Fruit fly (Drosophila melanogaster) whole organism, embryonic: ENCODE results near the gene Sgsh.

Experiments
- Atf3 ChIP-seq: fragments of 200-800 bp; sonication (Bioruptor generic); optimal IDR thresholded peaks from 3 replicates; lab custom pipeline; 2016; ENCODE audit warnings: missing biosample characterization, missing genetic modification characterization
- Bteb2 ChIP-seq: fragments of 200-800 bp; sonication (Bioruptor generic); optimal IDR thresholded peaks from 2 replicates; lab custom pipeline; 2016; ENCODE audit warnings: missing biosample characterization, missing genetic modification characterization
- CG11504 ChIP-seq: fragments of 200-800 bp; sonication (Bioruptor generic); optimal IDR thresholded peaks from 3 replicates; lab custom pipeline; 2019; ENCODE audit warnings: missing biosample characterization, mild to moderate bottlenecking, missing genetic modification characterization, moderate library complexity
- CG13424 ChIP-seq: fragments of 200-800 bp; sonication (Bioruptor generic); optimal IDR thresholded peaks from 2 replicates; lab custom pipeline; 2019; ENCODE audit warnings: missing biosample characterization, mild to moderate bottlenecking, missing genetic modification characterization, moderate library complexity
- CG13624 ChIP-seq: fragments of 200-800 bp; sonication (Bioruptor generic); optimal IDR thresholded peaks from 2 replicates; lab custom pipeline; 2016; ENCODE audit warnings: missing biosample characterization, missing genetic modification characterization
- CG13894 ChIP-seq: fragments of 200-800 bp; sonication (Bioruptor generic); optimal IDR thresholded peaks from 3 replicates; lab custom pipeline; 2018; ENCODE audit warnings: missing biosample characterization, mild to moderate bottlenecking, missing genetic modification characterization, moderate library complexity
- CG14710 ChIP-seq: fragments of 200-800 bp; sonication (Bioruptor generic); optimal IDR thresholded peaks from 3 replicates; lab custom pipeline; 2019; ENCODE audit warnings: missing biosample characterization, mild to moderate bottlenecking, missing genetic modification characterization, moderate library complexity
- CG15696 ChIP-seq: fragments of 200-800 bp; sonication (Bioruptor generic); optimal IDR thresholded peaks from 2 replicates; lab custom pipeline; 2019; ENCODE audit warnings: missing biosample characterization, mild to moderate bottlenecking, missing genetic modification characterization, moderate library complexity
- CG1647 ChIP-seq: fragments of 200-800 bp; sonication (Bioruptor generic); optimal IDR thresholded peaks from 3 replicates; lab custom pipeline; 2016; ENCODE audit warnings: missing biosample characterization, missing genetic modification characterization
- CG16813 ChIP-seq: fragments of 200-800 bp; sonication (Bioruptor generic); IDR thresholded peaks from 3 replicates; pipeline ENCODE4 v1.3.6; 2022; ENCODE audit warnings: missing biosample characterization, missing genetic modification characterization; ENCODE audit not compliant: partially characterized antibody
- CG17385 ChIP-seq: fragments of 200-800 bp; sonication (Bioruptor generic); optimal IDR thresholded peaks from 3 replicates; lab custom pipeline; 2018; ENCODE audit warnings: missing biosample characterization, mild to moderate bottlenecking, missing genetic modification characterization
- CG4424 ChIP-seq: fragments of 200-800 bp; sonication (Bioruptor generic); optimal IDR thresholded peaks from 3 replicates; lab custom pipeline; 2016; ENCODE audit warnings: missing biosample characterization, missing genetic modification characterization
- CG6175 ChIP-seq: fragments of 200-800 bp; sonication (Bioruptor generic); IDR thresholded peaks from 3 replicates; pipeline ENCODE4 v1.3.6; 2022; ENCODE audit warnings: missing biosample characterization, missing genetic modification characterization
- CG6254 ChIP-seq: fragments of 200-800 bp; sonication (Bioruptor generic); optimal IDR thresholded peaks from 3 replicates; lab custom pipeline; 2017; ENCODE audit warnings: mild to moderate bottlenecking, missing biosample characterization, missing genetic modification reagents, missing genetic modification characterization
- CG7987 ChIP-seq: fragments of 200-800 bp; sonication (Bioruptor generic); optimal IDR thresholded peaks from 2 replicates; lab custom pipeline; 2018; ENCODE audit warnings: missing biosample characterization, mild to moderate bottlenecking, missing genetic modification characterization, moderate library complexity
- CG9817 ChIP-seq: fragments of 200-800 bp; sonication (Bioruptor generic); optimal IDR thresholded peaks from 2 replicates; lab custom pipeline; 2018; ENCODE audit warnings: missing biosample characterization, mild to moderate bottlenecking, missing genetic modification characterization, moderate library complexity
- E2f2 ChIP-seq: fragments of 200-800 bp; sonication (Bioruptor generic); IDR thresholded peaks from 2 replicates; pipeline ENCODE4 v1.3.6; 2022; ENCODE audit warnings: missing biosample characterization, missing genetic modification characterization
- Fer2 ChIP-seq: fragments of 200-800 bp; sonication (Bioruptor generic); optimal IDR thresholded peaks from 2 replicates; lab custom pipeline; 2018; ENCODE audit warnings: missing biosample characterization, mild to moderate bottlenecking, missing genetic modification characterization, moderate library complexity
- Kr ChIP-seq: fragments of 200-800 bp; sonication (Bioruptor generic); optimal IDR thresholded peaks from 2 replicates; lab custom pipeline; 2017; ENCODE audit warnings: missing biosample characterization, mild to moderate bottlenecking, missing genetic modification characterization
- MBD-R2 ChIP-seq: fragments of 200-800 bp; sonication (Bioruptor generic); IDR thresholded peaks from 2 replicates; pipeline ENCODE4 v1.3.6; 2022; ENCODE audit warnings: missing biosample characterization, missing genetic modification characterization
- Med ChIP-seq: fragments of 200-800 bp; sonication (Bioruptor generic); peaks from one replicate; lab custom pipeline; 2016; ENCODE audit warnings: missing biosample characterization, missing genetic modification characterization, mild to moderate bottlenecking, inconsistent platforms, moderate library complexity
- Scr ChIP-seq: fragments of 200-800 bp; sonication (Bioruptor generic); IDR thresholded peaks from 2 replicates; pipeline ENCODE4 v1.3.6; 2022; ENCODE audit warnings: missing biosample characterization, missing genetic modification characterization; ENCODE audit not compliant: partially characterized antibody
- ab ChIP-seq: fragments of 200-800 bp; sonication (Bioruptor generic); optimal IDR thresholded peaks from 2 replicates; lab custom pipeline; 2016; ENCODE audit warnings: missing biosample characterization, missing genetic modification characterization
- ac ChIP-seq: fragments of 200-800 bp; sonication (Bioruptor generic); optimal IDR thresholded peaks from 3 replicates; lab custom pipeline; 2017; ENCODE audit warnings: missing biosample characterization, mild to moderate bottlenecking, missing genetic modification characterization
- amos ChIP-seq: fragments of 200-800 bp; sonication (Bioruptor generic); IDR thresholded peaks from 2 replicates; pipeline ENCODE4 v1.3.6; 2022; ENCODE audit warnings: missing biosample characterization, missing genetic modification characterization; ENCODE audit not compliant: partially characterized antibody
- aop ChIP-seq: fragments of 200-800 bp; sonication (Bioruptor generic); IDR thresholded peaks from 2 replicates; pipeline ENCODE4 v1.3.6; 2022; ENCODE audit warnings: missing biosample characterization, missing genetic modification characterization
- bigmax ChIP-seq: fragments of 200-800 bp; sonication (Bioruptor generic); optimal IDR thresholded peaks from 2 replicates; lab custom pipeline; 2018; ENCODE audit warnings: missing biosample characterization, mild to moderate bottlenecking, missing genetic modification characterization
- btn ChIP-seq: fragments of 200-800 bp; sonication (Bioruptor generic); optimal IDR thresholded peaks from 2 replicates; lab custom pipeline; 2016; ENCODE audit warnings: missing biosample characterization, missing genetic modification characterization
- cg ChIP-seq: fragments of 200-800 bp; sonication (Bioruptor generic); optimal IDR thresholded peaks from 3 replicates; lab custom pipeline; 2019; ENCODE audit warnings: missing biosample characterization, mild to moderate bottlenecking, missing genetic modification characterization, moderate library complexity
- ftz-f1 ChIP-seq: fragments of 200-800 bp; sonication (Bioruptor generic); optimal IDR thresholded peaks from 2 replicates; lab custom pipeline; 2016; ENCODE audit warnings: missing biosample characterization, missing genetic modification characterization
- gem ChIP-seq: fragments of 200-800 bp; sonication (Bioruptor generic); optimal IDR thresholded peaks from 2 replicates; lab custom pipeline; 2019; ENCODE audit warnings: missing biosample characterization, mild to moderate bottlenecking, missing genetic modification characterization, moderate library complexity
- grn ChIP-seq: fragments of 200-800 bp; sonication (Bioruptor generic); optimal IDR thresholded peaks from 3 replicates; lab custom pipeline; 2017; ENCODE audit warnings: missing biosample characterization, missing genetic modification characterization
- kah ChIP-seq: fragments of 200-800 bp; sonication (Bioruptor generic); optimal IDR thresholded peaks from 2 replicates; lab custom pipeline; 2018; ENCODE audit warnings: missing biosample characterization, mild to moderate bottlenecking, missing genetic modification characterization
- klu ChIP-seq: fragments of 200-800 bp; sonication (Bioruptor generic); IDR thresholded peaks from 2 replicates; pipeline ENCODE4 v1.3.6; 2022; ENCODE audit warnings: missing biosample characterization, missing genetic modification characterization
- lab ChIP-seq: fragments of 200-800 bp; sonication (Bioruptor generic); optimal IDR thresholded peaks from 3 replicates; lab custom pipeline; 2017; ENCODE audit warnings: missing biosample characterization, missing genetic modification characterization, mild to moderate bottlenecking, moderate library complexity, missing genetic modification reagents
- lilli ChIP-seq: fragments of 200-800 bp; sonication (Bioruptor generic); optimal IDR thresholded peaks from 3 replicates; lab custom pipeline; 2016; ENCODE audit warnings: missing biosample characterization, missing genetic modification characterization
- nerfin-2 ChIP-seq: fragments of 200-800 bp; sonication (Bioruptor generic); IDR thresholded peaks from 2 replicates; pipeline ENCODE4 v1.3.6; 2022; ENCODE audit warnings: missing biosample characterization, missing genetic modification characterization; ENCODE audit not compliant: partially characterized antibody
- pho ChIP-seq: fragments of 200-800 bp; sonication (Bioruptor generic); optimal IDR thresholded peaks from 2 replicates; lab custom pipeline; 2016; ENCODE audit warnings: missing biosample characterization, missing genetic modification characterization
- pita ChIP-seq: fragments of 200-800 bp; sonication (Bioruptor generic); optimal IDR thresholded peaks from 2 replicates; lab custom pipeline; 2017; ENCODE audit warnings: missing biosample characterization, mild to moderate bottlenecking, missing genetic modification characterization
- pros ChIP-seq: fragments of 200-800 bp; sonication (Bioruptor generic); optimal IDR thresholded peaks from 3 replicates; lab custom pipeline; 2019; ENCODE audit warnings: missing biosample characterization, mild to moderate bottlenecking, missing genetic modification characterization, moderate library complexity
- sisA ChIP-seq: fragments of 200-800 bp; sonication (Bioruptor generic); IDR thresholded peaks from 2 replicates; pipeline ENCODE4 v1.3.6; 2022; ENCODE audit warnings: missing biosample characterization, missing genetic modification characterization
- so ChIP-seq: fragments of 200-800 bp; sonication (Bioruptor generic); IDR thresholded peaks from 3 replicates; pipeline ENCODE4 v1.3.6; 2022; ENCODE audit warnings: missing biosample characterization, missing genetic modification characterization
- sqz ChIP-seq: fragments of 200-800 bp; sonication (Bioruptor generic); optimal IDR thresholded peaks from 3 replicates; lab custom pipeline; 2018; ENCODE audit warnings: missing biosample characterization, mild to moderate bottlenecking, missing genetic modification characterization
- tna ChIP-seq: fragments of 200-800 bp; sonication (Bioruptor generic); IDR thresholded peaks from 2 replicates; pipeline ENCODE4 v1.3.6; 2022; ENCODE audit warnings: missing biosample characterization, missing genetic modification characterization; ENCODE audit not compliant: partially characterized antibody
- twi ChIP-seq: fragments of 200-800 bp; optimal IDR thresholded peaks from 2 replicates; lab custom pipeline; 2019; ENCODE audit warnings: missing biosample characterization, mild to moderate bottlenecking, missing genetic modification characterization, moderate library complexity
- wdn ChIP-seq: fragments of 200-800 bp; sonication (Bioruptor generic); IDR thresholded peaks from 2 replicates; pipeline ENCODE4 v1.3.6; 2022; ENCODE audit warnings: missing biosample characterization, missing genetic modification characterization
- yki ChIP-seq: fragments of >200 bp; optimal IDR thresholded peaks from 3 replicates; lab custom pipeline; 2018

The Sgsh gene

DNA sequence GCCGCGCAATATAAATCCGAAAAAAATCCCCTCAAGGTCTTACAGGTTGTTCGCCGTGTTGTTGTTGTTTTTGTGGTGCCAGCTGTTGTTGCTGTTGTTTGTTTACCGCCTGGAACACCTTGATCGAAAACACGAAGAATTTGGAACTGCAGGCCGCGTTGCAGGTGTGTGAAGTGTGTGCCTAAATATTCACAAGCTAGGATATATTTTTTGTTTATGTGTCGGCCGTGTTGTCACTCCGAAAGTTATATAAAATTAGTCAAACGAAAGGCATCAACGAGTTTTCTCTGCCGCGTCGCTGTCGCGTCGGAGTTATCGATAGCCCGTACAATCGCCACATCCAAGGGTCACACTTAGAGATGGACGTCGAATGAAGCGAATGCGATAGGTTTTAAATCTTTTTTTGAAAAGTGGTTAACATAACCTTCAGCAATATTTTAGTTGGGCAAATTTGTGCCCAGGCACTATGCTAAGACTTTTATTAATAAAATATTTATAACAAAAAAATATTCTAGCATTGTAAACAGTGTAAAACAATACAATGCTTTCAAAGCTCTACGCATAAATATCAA is 15.7 kb upstream of the Sgsh start, which contains the start of gene Mpc1 (continued):
- peak; percentile 72 for TF ChIP-seq E2f2
- peak; percentile 73 for TF ChIP-seq CG14710
- TF ChIP-seq gem (tag; lab: Kevin White, UChicago): peak; percentile 43
- TF ChIP-seq Kr (GFP tag; lab: Kevin White, UChicago): no peak
- peak; percentile 50 for TF ChIP-seq nerfin-2 (GFP tag; lab: Robert Waterston, UW)
- TF ChIP-seq CG11504 (tag; lab: Kevin White, UChicago): peak; percentile 52
- peak; percentile 57 for TF ChIP-seq tna (GFP tag; lab: Robert Waterston, UW)
- peak; percentile 9; the same call in 1 of the 2 replicates for TF ChIP-seq sisA (GFP tag; lab: Robert Waterston, UW)
- peak; percentile 68 for TF ChIP-seq Med (GFP tag; lab: Kevin White, UChicago)
- peak; percentile 85; the same call in 1 of the 2 replicates for TF ChIP-seq amos (GFP tag; lab: Robert Waterston, UW)
- no peak for TF ChIP-seq Atf3 (GFP tag; lab: Kevin White, UChicago)
- TF ChIP-seq wdn: no peak
- peak; percentile 19 for TF ChIP-seq CG13424
- TF ChIP-seq lilli (GFP tag; lab: Kevin White, UChicago): peak; percentile 24
- TF ChIP-seq kah (GFP tag; lab: Kevin White, UChicago): peak; percentile 85
- peak; percentile 77 for TF ChIP-seq CG16813 (GFP tag; lab: Robert Waterston, UW)
- TF ChIP-seq CG15696 (tag; lab: Kevin White, UChicago): peak; percentile 4
- TF ChIP-seq Fer2 (tag; lab: Kevin White, UChicago): no peak
- no peak for TF ChIP-seq ab (GFP tag; lab: Kevin White, UChicago)
- peak; percentile 92 for TF ChIP-seq ftz-f1 (GFP tag; lab: Kevin White, UChicago)
- no peak for TF ChIP-seq CG4424 (GFP tag; lab: Kevin White, UChicago)
- TF ChIP-seq CG13624 (GFP tag; lab: Kevin White, UChicago): peak; percentile 1
- TF ChIP-seq MBD-R2 (GFP tag; lab: Robert Waterston, UW): peak; percentile 45

DNA sequence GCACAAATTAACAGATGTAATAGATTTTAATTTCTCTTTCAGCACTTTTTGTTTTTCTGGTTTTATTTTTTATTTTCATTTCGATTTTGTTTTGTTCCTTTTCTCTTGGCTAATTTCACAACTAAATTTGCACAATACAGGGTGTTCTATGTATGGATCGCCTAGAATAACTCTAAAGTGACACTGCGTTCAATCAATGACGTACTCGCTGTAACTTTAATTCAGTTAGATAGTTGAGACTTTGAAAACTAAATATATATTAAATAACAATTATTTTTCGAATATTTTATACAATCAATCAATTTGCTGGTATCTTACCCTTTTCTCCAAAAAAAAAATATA is 11.9 kb upstream of the Sgsh start:
- TF ChIP-seq Kr (GFP tag; lab: Kevin White, UChicago): no peak
- no peak for TF ChIP-seq CG17385 (GFP tag; lab: Kevin White, UChicago)
- TF ChIP-seq so (GFP tag; lab: Robert Waterston, UW): no peak
- no peak for TF ChIP-seq grn
- TF ChIP-seq CG9817 (tag; lab: Kevin White, UChicago): no peak
- no peak for TF ChIP-seq pros
- peak; percentile 94 for TF ChIP-seq CG6254 (GFP tag; lab: Kevin White, UChicago)
- no peak for TF ChIP-seq CG1647 (GFP tag; lab: Kevin White, UChicago)

DNA sequence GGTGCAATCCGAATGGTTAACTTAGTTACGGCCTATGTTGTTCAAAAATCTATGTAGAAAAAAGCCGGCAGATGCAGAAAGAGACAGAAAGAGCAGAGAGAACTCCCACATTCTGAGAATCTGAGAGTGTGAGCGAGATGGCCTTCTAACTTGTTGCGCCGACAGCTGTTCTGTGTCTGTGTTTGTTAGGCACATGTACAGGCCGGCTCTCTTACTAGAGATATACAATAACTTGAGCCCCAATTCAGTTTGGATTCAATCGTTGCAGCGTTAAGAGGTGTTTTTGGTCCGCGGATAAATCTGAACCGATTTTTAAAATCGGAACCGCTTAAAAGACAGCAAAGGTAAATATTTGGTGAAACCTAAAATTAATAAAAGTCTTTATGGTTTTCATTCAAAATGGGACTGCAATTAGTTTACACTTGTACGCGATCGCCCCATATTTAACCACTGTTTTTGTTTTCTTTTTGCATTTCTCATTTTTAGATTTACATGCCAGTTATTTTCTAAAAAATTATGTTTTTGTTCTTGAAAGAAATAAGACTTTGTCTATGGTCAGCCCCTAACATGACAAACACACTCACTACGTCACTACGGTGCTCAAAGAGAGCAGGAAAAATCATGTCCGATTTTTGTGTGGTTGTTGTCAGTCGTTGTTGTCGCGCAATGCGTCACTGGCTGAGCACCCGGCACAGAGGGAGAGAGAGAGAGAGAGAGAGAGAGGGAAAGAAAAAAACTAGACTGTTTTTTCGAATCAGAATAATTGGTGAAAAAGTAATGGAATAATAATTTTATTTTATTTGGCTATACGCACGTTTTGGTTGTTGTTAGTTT is 11.3 kb upstream of the Sgsh start:
- TF ChIP-seq btn (GFP tag; lab: Kevin White, UChicago) (no peak), cg (GFP tag; lab: Kevin White, UChicago) (peak; percentile 79), Scr (GFP tag; lab: Robert Waterston, UW) (no peak), lab (GFP tag; lab: Kevin White, UChicago) (no peak), CG6175 (no peak), twi (tag; lab: Kevin White, UChicago) (peak; percentile 13), sqz (GFP tag; lab: Kevin White, UChicago) (peak; percentile 67), klu (GFP tag; lab: Robert Waterston, UW) (no peak), ac (peak; percentile 44), pita (GFP tag; lab: Kevin White, UChicago) (no peak), pho (GFP tag; lab: Kevin White, UChicago) (no peak), aop (0 out of 2 replicates have a peak, but pooled peaks have one; percentile 6), yki (lab: Kevin White, UChicago) (no peak), Bteb2 (GFP tag; lab: Kevin White, UChicago) (no peak), CG7987 (GFP tag; lab: Kevin White, UChicago) (no peak), bigmax (GFP tag; lab: Kevin White, UChicago) (peak; percentile 14), CG13894 (no peak)
